Worm (Caenorhabditis elegans) whole organism, early embryonic: ENCODE measurements around the gene C07B5.4.

ENCODE experiments used
- aly-1 ChIP-seq: sonication (generic microtip); optimal IDR thresholded peaks from 2 replicates; lab custom pipeline; 2016; ENCODE audit warnings: missing genetic modification characterization, missing compliant biosample characterization
- ama-1 ChIP-seq: fragments of 150-350 bp; optimal IDR thresholded peaks from 2 replicates; lab custom pipeline; 2014
- ceh-13 ChIP-seq: fragments of 200-800 bp; sonication (Bioruptor generic); optimal IDR thresholded peaks from 2 replicates; lab custom pipeline; 2018; ENCODE audit warnings: mild to moderate bottlenecking, missing genetic modification characterization, missing compliant biosample characterization
- ets-7 ChIP-seq: sonication (generic microtip); optimal IDR thresholded peaks from 2 replicates; lab custom pipeline; 2016; ENCODE audit warnings: missing genotype, missing genetic modification characterization, missing compliant biosample characterization
- flt-1 ChIP-seq: fragments of 200-800 bp; sonication (Bioruptor generic); IDR thresholded peaks from 2 replicates; pipeline ENCODE4 v1.3.6; 2022; ENCODE audit warnings: missing genetic modification characterization, missing compliant biosample characterization
- hmbx-1 ChIP-seq: sonication (generic microtip); optimal IDR thresholded peaks from 2 replicates; lab custom pipeline; 2016; ENCODE audit warnings: mild to moderate bottlenecking, missing genetic modification characterization, missing compliant biosample characterization
- hmg-4 ChIP-seq: fragments of 200-800 bp; sonication (Bioruptor generic); optimal IDR thresholded peaks from 2 replicates; lab custom pipeline; 2018; ENCODE audit warnings: mild to moderate bottlenecking, missing genetic modification characterization, missing compliant biosample characterization
- scrt-1 ChIP-seq: fragments of 200-800 bp; sonication (Bioruptor generic); IDR thresholded peaks from 2 replicates; pipeline ENCODE4 v1.3.6; 2022; ENCODE audit warnings: missing genetic modification characterization, missing compliant biosample characterization
- tbx-11 ChIP-seq: fragments of 200-800 bp; sonication (Bioruptor generic); IDR thresholded peaks from 2 replicates; pipeline ENCODE4 v1.3.6; 2022; ENCODE audit warnings: missing genetic modification characterization, missing compliant biosample characterization
- tra-4 ChIP-seq: sonication (generic microtip); optimal IDR thresholded peaks from 2 replicates; lab custom pipeline; 2017; ENCODE audit warnings: missing genetic modification characterization, missing compliant biosample characterization

DNA sequence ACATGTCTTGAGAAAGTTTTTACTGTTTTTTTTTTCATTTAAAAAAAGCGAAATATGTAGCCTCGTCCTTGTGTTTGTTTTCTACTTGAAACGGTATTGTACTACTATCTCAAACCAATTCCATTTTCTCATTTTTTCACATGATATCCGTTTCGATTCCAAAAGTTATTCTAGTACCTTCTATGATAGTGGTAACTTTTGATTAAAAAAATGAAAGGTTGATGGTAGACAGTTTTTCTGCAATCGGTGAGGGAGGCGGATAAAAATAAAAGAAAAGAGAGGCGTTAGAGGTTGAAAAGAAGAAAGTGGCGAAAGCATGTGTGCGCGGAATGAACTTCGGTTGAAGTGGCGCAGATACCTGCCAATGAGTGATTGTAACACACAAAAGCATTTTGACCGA, 1.6 kb upstream of the C07B5.4 start:
- TF ChIP-seq hmg-4 (GFP tag; lab: Kevin White, UChicago) (no peak), ama-1 (lab: Kevin White, UChicago) (no peak), ets-7 (tag; lab: Kevin White, UChicago) (no peak), hmbx-1 (tag; lab: Kevin White, UChicago) (no peak), scrt-1 (GFP tag; lab: Robert Waterston, UW) (no peak), tra-4 (tag; lab: Kevin White, UChicago) (no peak), ceh-13 (GFP tag; lab: Kevin White, UChicago) (no peak), tbx-11 (GFP tag; lab: Robert Waterston, UW) (no peak), flt-1 (no peak), aly-1 (tag; lab: Kevin White, UChicago) (no peak)
